Fruit fly (Drosophila melanogaster) S2 (cell line): ENCODE data around the gene galectin.

ENCODE experiments used
- CG8478 ChIP-seq: fragments of >200 bp; optimal IDR thresholded peaks from 2 replicates; lab custom pipeline; 2018
- CTCF ChIP-seq, 2 experiments: fragments of >200 bp; optimal IDR thresholded peaks; 2 replicates each; lab custom pipeline; 2018

dm6 chr2L:120492-121455 is 49.2 kb downstream of the galectin start:
- TF ChIP-seq CG8478 (lab: Kevin White, UChicago) (no peak), CTCF (optimal IDR thresholded peaks at IDR 0.05; lab: Kevin White, UChicago) (no peak)
